Fruit fly (Drosophila melanogaster) S2 (cell line): ENCODE results near the gene tgy.

Experiments
- CG8478 ChIP-seq: fragments of >200 bp; optimal IDR thresholded peaks from 2 replicates; lab custom pipeline; 2018
- CTCF ChIP-seq, 2 experiments: fragments of >200 bp; optimal IDR thresholded peaks; 2 replicates each; lab custom pipeline; 2018

dm6 chrX:19127216-19127615 is at the start of gene tgy:
- TF ChIP-seq CG8478, result no peak
- no peak for TF ChIP-seq CTCF (optimal IDR thresholded peaks at IDR 0.05; lab: Kevin White, UChicago)
